Worm (Caenorhabditis elegans) whole organism, mixed stage, embryonic: Measurements from ENCODE around the gene B0310.2.

Source experiments
- M03D4.4 ChIP-seq: sonication (generic microtip); optimal IDR thresholded peaks from 2 replicates; lab custom pipeline; 2017; ENCODE audit warnings: mild to moderate bottlenecking, missing genetic modification characterization, missing compliant biosample characterization
- blmp-1 ChIP-seq: fragments of 150-350 bp; optimal IDR thresholded peaks from 2 replicates; lab custom pipeline; 2014; ENCODE audit warnings: missing biosample characterization, missing genetic modification characterization
- ceh-39 ChIP-seq: fragments of 150-350 bp; optimal IDR thresholded peaks from 2 replicates; lab custom pipeline; 2014; ENCODE audit warnings: missing biosample characterization, missing genetic modification characterization
- ceh-43 ChIP-seq: fragments of 200-800 bp; sonication (Bioruptor generic); optimal IDR thresholded peaks from 2 replicates; lab custom pipeline; 2018; ENCODE audit warnings: mild to moderate bottlenecking, missing genetic modification characterization, moderate library complexity, missing compliant biosample characterization
- ces-1 ChIP-seq: fragments of 150-350 bp; optimal IDR thresholded peaks from 2 replicates; lab custom pipeline; 2014; ENCODE audit warnings: missing biosample characterization, missing genetic modification reagents, missing genetic modification characterization
- cnd-1 ChIP-seq: fragments of 200-800 bp; sonication (Bioruptor generic); optimal IDR thresholded peaks from 2 replicates; lab custom pipeline; 2018; ENCODE audit warnings: mild to moderate bottlenecking, missing genetic modification characterization, missing compliant biosample characterization
- drap-1 ChIP-seq: fragments of 200-800 bp; sonication (Bioruptor generic); optimal IDR thresholded peaks from 3 replicates; lab custom pipeline; 2018; ENCODE audit warnings: mild to moderate bottlenecking, missing genetic modification characterization, missing compliant biosample characterization
- elt-1 ChIP-seq: sonication (generic microtip); optimal IDR thresholded peaks from 2 replicates; lab custom pipeline; 2017; ENCODE audit warnings: missing genetic modification characterization, mild to moderate bottlenecking, missing compliant biosample characterization, antibody characterized with exemption, moderate library complexity, borderline replicate concordance; ENCODE audit not compliant: insufficient read depth
- elt-3 ChIP-seq: fragments of 150-350 bp; optimal IDR thresholded peaks from 2 replicates; lab custom pipeline; 2014; ENCODE audit warnings: missing biosample characterization, missing genetic modification characterization
- flh-1 ChIP-seq: fragments of 200-800 bp; sonication (Bioruptor generic); optimal IDR thresholded peaks from 2 replicates; lab custom pipeline; 2018; ENCODE audit warnings: mild to moderate bottlenecking, missing genetic modification characterization, moderate library complexity, missing compliant biosample characterization
- ham-2 ChIP-seq: fragments of 200-800 bp; sonication (Bioruptor generic); optimal IDR thresholded peaks from 2 replicates; lab custom pipeline; 2018; ENCODE audit warnings: mild to moderate bottlenecking, missing genetic modification characterization, missing compliant biosample characterization
- hlh-1 ChIP-seq: fragments of 150-350 bp; optimal IDR thresholded peaks from 2 replicates; lab custom pipeline; 2014; ENCODE audit warnings: missing biosample characterization, missing genetic modification reagents, missing genetic modification characterization
- lin-13 ChIP-seq: fragments of 150-350 bp; optimal IDR thresholded peaks from 2 replicates; lab custom pipeline; 2014; ENCODE audit warnings: missing biosample characterization, missing genetic modification characterization
- lin-32 ChIP-seq: fragments of 200-800 bp; sonication (Bioruptor generic); optimal IDR thresholded peaks from 2 replicates; lab custom pipeline; 2018; ENCODE audit warnings: mild to moderate bottlenecking, missing genetic modification characterization, missing compliant biosample characterization
- lsy-2 ChIP-seq: fragments of 150-350 bp; optimal IDR thresholded peaks from 2 replicates; lab custom pipeline; 2014; ENCODE audit warnings: missing biosample characterization, missing genetic modification characterization
- mab-5 ChIP-seq: fragments of 150-350 bp; optimal IDR thresholded peaks from 2 replicates; lab custom pipeline; 2014; ENCODE audit warnings: missing biosample characterization, missing genetic modification characterization
- mls-2 ChIP-seq: sonication (generic microtip); optimal IDR thresholded peaks from 2 replicates; lab custom pipeline; 2016; ENCODE audit warnings: mild to moderate bottlenecking, missing genetic modification characterization, moderate library complexity, missing compliant biosample characterization
- nhr-12 ChIP-seq: fragments of 150-350 bp; optimal IDR thresholded peaks from 2 replicates; lab custom pipeline; 2014; ENCODE audit warnings: missing biosample characterization, missing genetic modification characterization
- nhr-2 ChIP-seq: fragments of 150-350 bp; optimal IDR thresholded peaks from 2 replicates; lab custom pipeline; 2014; ENCODE audit warnings: missing biosample characterization, missing genetic modification characterization
- nhr-237 ChIP-seq: fragments of 150-350 bp; optimal IDR thresholded peaks from 2 replicates; lab custom pipeline; 2014; ENCODE audit warnings: missing biosample characterization, missing genetic modification characterization
- nhr-28 ChIP-seq: fragments of 150-350 bp; optimal IDR thresholded peaks from 2 replicates; lab custom pipeline; 2014; ENCODE audit warnings: missing biosample characterization, missing genetic modification characterization
- nhr-76 ChIP-seq: sonication (generic microtip); optimal IDR thresholded peaks from 2 replicates; lab custom pipeline; 2017; ENCODE audit warnings: missing biosample characterization, missing genetic modification characterization
- pha-4 ChIP-seq: fragments of 150-350 bp; optimal IDR thresholded peaks from 2 replicates; lab custom pipeline; 2018; ENCODE audit warnings: missing biosample characterization, missing genetic modification reagents, missing genetic modification characterization
- snpc-4 ChIP-seq: fragments of 150-350 bp; optimal IDR thresholded peaks from 2 replicates; lab custom pipeline; 2014; ENCODE audit warnings: missing biosample characterization, missing genetic modification characterization
- sptf-1 ChIP-seq: sonication (generic microtip); optimal IDR thresholded peaks from 2 replicates; lab custom pipeline; 2017; ENCODE audit warnings: mild to moderate bottlenecking, missing genetic modification characterization, moderate library complexity, missing compliant biosample characterization
- tbx-8 ChIP-seq: fragments of 200-800 bp; sonication (Bioruptor generic); optimal IDR thresholded peaks from 2 replicates; lab custom pipeline; 2018; ENCODE audit warnings: mild to moderate bottlenecking, missing genetic modification characterization, moderate library complexity, missing compliant biosample characterization
- unc-120 ChIP-seq: sonication (generic microtip); optimal IDR thresholded peaks from 2 replicates; lab custom pipeline; 2017; ENCODE audit warnings: missing genetic modification characterization, missing compliant biosample characterization; ENCODE audit not compliant: poor library complexity, severe bottlenecking
- unc-39 ChIP-seq: fragments of 150-350 bp; optimal IDR thresholded peaks from 2 replicates; lab custom pipeline; 2014; ENCODE audit warnings: missing biosample characterization, missing genetic modification characterization
- zip-8 ChIP-seq: fragments of 150-350 bp; optimal IDR thresholded peaks from 2 replicates; lab custom pipeline; 2014; ENCODE audit warnings: missing biosample characterization, missing genetic modification characterization
- ztf-11 ChIP-seq: fragments of 150-350 bp; optimal IDR thresholded peaks from 2 replicates; lab custom pipeline; 2014; ENCODE audit warnings: missing biosample characterization, missing genetic modification characterization

Gene B0310.2

ce11 chrX:476261-476660 lies 30.5 kb downstream of the B0310.2 start, which contains the start of gene F38G1.3:
TSS of gene F38G1.3 (plus strand) at chrX:476561.
- TF ChIP-seq elt-3 (no peak), ces-1 (no peak), flh-1 (GFP tag; lab: Kevin White, UChicago) (no peak), nhr-76 (tag; lab: Kevin White, UChicago) (no peak), ceh-39 (tag; lab: Kevin White, UChicago) (no peak)

ce11 chrX:467338-467823 lies 39.4 kb downstream of the B0310.2 start:
- TF ChIP-seq cnd-1 (peak; percentile 41), elt-1 (tag; lab: Kevin White, UChicago) (no peak), ztf-11 (tag; lab: Kevin White, UChicago) (no peak), mls-2 (tag; lab: Kevin White, UChicago) (no peak), ceh-39 (tag; lab: Kevin White, UChicago) (no peak), zip-8 (tag; lab: Kevin White, UChicago) (no peak)

- TF ChIP-seq nhr-2 (tag; lab: Kevin White, UChicago) (no peak), cnd-1 (no peak), zip-8 (tag; lab: Kevin White, UChicago) (no peak), pha-4 (no peak), hlh-1 (tag; lab: Kevin White, UChicago) (no peak), mab-5 (tag; lab: Kevin White, UChicago) (no peak), drap-1 (GFP tag; lab: Kevin White, UChicago) (no peak), blmp-1 (tag; lab: Kevin White, UChicago) (no peak), snpc-4 (tag; lab: Kevin White, UChicago) (no peak), ceh-39 (tag; lab: Kevin White, UChicago) (no peak), M03D4.4 (tag; lab: Kevin White, UChicago) (no peak), tbx-8 (no peak), ztf-11 (tag; lab: Kevin White, UChicago) (no peak), mls-2 (tag; lab: Kevin White, UChicago) (no peak), flh-1 (GFP tag; lab: Kevin White, UChicago) (no peak)
Observed at ce11 chrX:461623-462022, 45.1 kb downstream of the B0310.2 start.

ce11 chrX:460351-460750 lies 46.4 kb downstream of the B0310.2 start, which contains the start of gene aagr-4:
TSS of gene aagr-4 (plus strand) at chrX:460651.
- TF ChIP-seq nhr-12 (no peak), unc-39 (tag; lab: Kevin White, UChicago) (no peak), lin-13 (tag; lab: Kevin White, UChicago) (no peak), elt-3 (no peak), elt-1 (tag; lab: Kevin White, UChicago) (no peak), M03D4.4 (tag; lab: Kevin White, UChicago) (no peak), nhr-28 (tag; lab: Kevin White, UChicago) (no peak), blmp-1 (tag; lab: Kevin White, UChicago) (no peak), flh-1 (GFP tag; lab: Kevin White, UChicago) (no peak), mab-5 (tag; lab: Kevin White, UChicago) (no peak), ceh-43 (no peak), pha-4 (no peak), hlh-1 (tag; lab: Kevin White, UChicago) (no peak), lin-32 (GFP tag; lab: Kevin White, UChicago) (no peak), lsy-2 (no peak)

- TF ChIP-seq elt-3 = no peak
- peak; percentile 95 for TF ChIP-seq elt-1 (tag; lab: Kevin White, UChicago)
Observed at ce11 chrX:459316-459715, 47.4 kb downstream of the B0310.2 start.

ce11 chrX:457139-457802 lies 49.5 kb downstream of the B0310.2 start, which contains the start of gene abu-12:
TSS of gene abu-12 (minus strand) at chrX:457610.
- TF ChIP-seq lsy-2 (no peak), unc-120 (tag; lab: Kevin White, UChicago) (no peak), nhr-237 (no peak), ham-2 (GFP tag; lab: Kevin White, UChicago) (peak; percentile 53), pha-4 (no peak), sptf-1 (tag; lab: Kevin White, UChicago) (no peak), zip-8 (tag; lab: Kevin White, UChicago) (no peak)
